Fruit fly (Drosophila melanogaster): Measurements from ENCODE around the gene Zasp67.

The Zasp67 gene

dm6 chr3L:9829639-9830341 lies 32.3 kb upstream of the Zasp67 start:
- TF ChIP-seq CG9437 (GFP tag; optimal IDR thresholded peaks at IDR 0.05) (no peak), CG11504 (tag; optimal IDR thresholded peaks at IDR 0.05) (peak; percentile 92), Pdp1 (GFP tag; optimal IDR thresholded peaks at IDR 0.05) (peak in 1 of 2 experiments; percentile 90), CG12744 (GFP tag; optimal IDR thresholded peaks at IDR 0.05) (no peak)

- peak; percentile 82 for TF ChIP-seq sr (GFP tag; IDR thresholded peaks at IDR 0.05)
- TF ChIP-seq aop (GFP tag; IDR thresholded peaks at IDR 0.05), result no peak
- no peak for TF ChIP-seq dpn (GFP tag; optimal IDR thresholded peaks at IDR 0.05)
- 0 out of 4 replicates have a peak, but pooled peaks have one; percentile 53 for TF ChIP-seq chinmo (GFP tag; IDR thresholded peaks at IDR 0.05; ENCODE audit: partially characterized antibody)
Observed at dm6 chr3L:9829154-9829553, 31.7 kb upstream of the Zasp67 start.

- TF ChIP-seq pb (GFP tag; optimal IDR thresholded peaks at IDR 0.05) (no peak), Dp (GFP tag; optimal IDR thresholded peaks at IDR 0.05) (peak; percentile 81), tgo (GFP tag; IDR thresholded peaks at IDR 0.05) (no peak), CG11504 (tag; optimal IDR thresholded peaks at IDR 0.05) (peak; percentile 29), Opbp (GFP tag; IDR thresholded peaks at IDR 0.05; ENCODE audit: partially characterized antibody) (0 out of 3 replicates have a peak, but pooled peaks have one; percentile 29), Ets97D (GFP tag; optimal IDR thresholded peaks at IDR 0.05) (no peak), E2f2 (GFP tag; IDR thresholded peaks at IDR 0.05) (peak; percentile 99), Dfd (GFP tag; optimal IDR thresholded peaks at IDR 0.05) (peak in 1 of 2 experiments; percentile 91), CG6791 (GFP tag; IDR thresholded peaks at IDR 0.05; ENCODE audit: partially characterized antibody) (0 out of 3 replicates have a peak, but pooled peaks have one; percentile 31), CG31365 (tag; optimal IDR thresholded peaks at IDR 0.05) (peak; percentile 99), CTCF (GFP tag; optimal IDR thresholded peaks at IDR 0.05) (peak; percentile 22), stwl (tag; optimal IDR thresholded peaks at IDR 0.05) (peak; percentile 17), CG9727 (GFP tag; optimal IDR thresholded peaks at IDR 0.05) (no peak)
Observed at dm6 chr3L:9824226-9824625, 26.7 kb upstream of the Zasp67 start.

- TF ChIP-seq cas (GFP tag; IDR thresholded peaks at IDR 0.05) (no peak), ftz-f1 (GFP tag; optimal IDR thresholded peaks at IDR 0.05) (no peak), dysf (GFP tag; IDR thresholded peaks at IDR 0.05) (no peak), eve (GFP tag; optimal IDR thresholded peaks at IDR 0.05) (no peak)
Observed at dm6 chr3L:9823797-9824196, 26.3 kb upstream of the Zasp67 start, which contains the start of gene Ilp5. TSS of gene Ilp5 (minus strand) at chr3L:9823897.

dm6 chr3L:9821138-9821681 lies 23.7 kb upstream of the Zasp67 start:
- TF ChIP-seq Gsc (GFP tag; IDR thresholded peaks at IDR 0.05) (no peak), Sin3A (optimal IDR thresholded peaks at IDR 0.05) (no peak), pan (optimal IDR thresholded peaks at IDR 0.05) (no peak), pan (GFP tag; optimal IDR thresholded peaks at IDR 0.05 in 1 of 2, IDR thresholded peaks at IDR 0.05 in 1 of 2) (peak in 1 of 2 experiments; percentile 4), Adf1 (GFP tag; IDR thresholded peaks at IDR 0.05) (no peak), CG11456 (GFP tag; IDR thresholded peaks at IDR 0.05) (0 out of 3 replicates have a peak, but pooled peaks have one; percentile 30), Med (GFP tag) (peak; percentile 27), gem (tag; optimal IDR thresholded peaks at IDR 0.05) (no peak), Bgb (GFP tag; IDR thresholded peaks at IDR 0.05; ENCODE audit: partially characterized antibody) (no peak), scrt (GFP tag; optimal IDR thresholded peaks at IDR 0.05) (no peak), grn (GFP tag; optimal IDR thresholded peaks at IDR 0.05) (peak; percentile 17), ham (GFP tag; IDR thresholded peaks at IDR 0.05) (no peak), shn (GFP tag; optimal IDR thresholded peaks at IDR 0.05) (no peak), cato (GFP tag; optimal IDR thresholded peaks at IDR 0.05; ENCODE audit: borderline replicate concordance) (no peak), chinmo (GFP tag; IDR thresholded peaks at IDR 0.05; ENCODE audit: partially characterized antibody) (0 out of 4 replicates have a peak, but pooled peaks have one; percentile 50), CG43689 (GFP tag; IDR thresholded peaks at IDR 0.05) (no peak), Stat92E (GFP tag; optimal IDR thresholded peaks at IDR 0.05) (no peak), klu (GFP tag; IDR thresholded peaks at IDR 0.05) (no peak), CG10321 (GFP tag; IDR thresholded peaks at IDR 0.05) (no peak), HLH54F (GFP tag; optimal IDR thresholded peaks at IDR 0.05) (no peak), CG16813 (GFP tag; IDR thresholded peaks at IDR 0.05; ENCODE audit: partially characterized antibody) (no peak)

Measured in whole organism, embryonic.